Worm (Caenorhabditis elegans) whole organism, L4 larva: ENCODE results near the gene oac-53.

ENCODE experiments used
- R02D3.7 ChIP-seq: fragments of 150-350 bp; sonication (generic microtip); optimal IDR thresholded peaks from 3 replicates; lab custom pipeline; 2014; ENCODE audit warnings: missing biosample characterization, missing genetic modification characterization
- Y105C5A.15 ChIP-seq: fragments of 200-800 bp; sonication (Bioruptor generic); IDR thresholded peaks from 2 replicates; pipeline ENCODE4 v1.3.6; 2022; ENCODE audit warnings: missing genetic modification characterization, missing compliant biosample characterization
- aha-1 ChIP-seq: fragments of 150-350 bp; peaks from one replicate; lab custom pipeline; 2014; ENCODE audit warnings: missing biosample characterization, missing genetic modification characterization
- ama-1 ChIP-seq: fragments of 150-350 bp; optimal IDR thresholded peaks from 2 replicates; lab custom pipeline; 2014; ENCODE audit warnings: inconsistent platforms, mixed read lengths
- dmd-9 ChIP-seq: fragments of 200-800 bp; sonication (Bioruptor generic); IDR thresholded peaks from 2 replicates; pipeline ENCODE4 v1.3.6; 2022; ENCODE audit warnings: missing genetic modification reagents, missing genetic modification characterization, missing compliant biosample characterization
- dve-1 ChIP-seq: sonication (generic microtip); optimal IDR thresholded peaks from 2 replicates; lab custom pipeline; 2017; ENCODE audit warnings: antibody characterized with exemption, mild to moderate bottlenecking, missing genetic modification characterization, missing compliant biosample characterization; ENCODE audit not compliant: insufficient read depth
- lin-13 ChIP-seq: fragments of 150-350 bp; optimal IDR thresholded peaks from 2 replicates; lab custom pipeline; 2014; ENCODE audit warnings: missing biosample characterization, missing genetic modification reagents, missing genetic modification characterization
- mep-1 ChIP-seq: fragments of 150-350 bp; sonication (generic microtip); optimal IDR thresholded peaks from 3 replicates; lab custom pipeline; 2014; ENCODE audit warnings: missing biosample characterization, missing genetic modification characterization
- nhr-28 ChIP-seq: fragments of 150-350 bp; optimal IDR thresholded peaks from 2 replicates; lab custom pipeline; 2014; ENCODE audit warnings: missing biosample characterization, missing genetic modification characterization
- nhr-77 ChIP-seq: fragments of 150-350 bp; optimal IDR thresholded peaks from 2 replicates; lab custom pipeline; 2014; ENCODE audit warnings: missing biosample characterization, missing genetic modification characterization
- pha-4 ChIP-seq, 2 experiments: fragments of 150-350 bp in 1 of 2; fragments of 200-800 bp in 1 of 2; sonication (Bioruptor generic) in 1 of 2; IDR thresholded peaks in 1 of 2; optimal IDR thresholded peaks in 1 of 2; 2 replicates each; pipeline versions ENCODE4 v1.3.6 to Lab custom; 2014 to 2022; ENCODE audit warnings: missing genetic modification characterization in 2 of 2, missing genetic modification reagents in 2 of 2, missing biosample characterization in 1 of 2, missing compliant biosample characterization in 1 of 2
- skn-1 ChIP-seq: fragments of 150-350 bp; optimal IDR thresholded peaks from 2 replicates; lab custom pipeline; 2014; ENCODE audit warnings: missing biosample characterization, missing genetic modification characterization
- unc-39 ChIP-seq: sonication (generic microtip); optimal IDR thresholded peaks from 2 replicates; lab custom pipeline; 2017; ENCODE audit warnings: missing biosample characterization, missing genetic modification characterization

ce11 chrV:16610094-16610493 is 17.7 kb downstream of the oac-53 start:
- TF ChIP-seq lin-13 (GFP tag; lab: Kevin White, UChicago): no peak
- TF ChIP-seq nhr-77 (tag; lab: Kevin White, UChicago): peak; percentile 54
- TF ChIP-seq nhr-28 (tag; lab: Kevin White, UChicago): peak; percentile 82
- no peak for TF ChIP-seq ama-1
- no peak for TF ChIP-seq unc-39 (tag; lab: Kevin White, UChicago)
- TF ChIP-seq aha-1 (tag; lab: Kevin White, UChicago): no peak
- TF ChIP-seq pha-4 (GFP tag; IDR thresholded peaks at IDR 0.05; lab: Robert Waterston, UW): no peak
- no peak for TF ChIP-seq pha-4 (tag; optimal IDR thresholded peaks at IDR 0.05; lab: Kevin White, UChicago)
- no peak for TF ChIP-seq R02D3.7 (tag; lab: Kevin White, UChicago)
- TF ChIP-seq dmd-9: no peak
- TF ChIP-seq skn-1 (tag; lab: Kevin White, UChicago): no peak
- TF ChIP-seq mep-1: no peak
- TF ChIP-seq dve-1 (tag; lab: Kevin White, UChicago): peak; percentile 28
- TF ChIP-seq Y105C5A.15 (GFP tag; lab: Robert Waterston, UW): no peak
